Worm (Caenorhabditis elegans) whole organism, L3 larva: Measurements from ENCODE around the gene sdz-36.

Experiments
- jun-1 ChIP-seq: fragments of 150-350 bp; optimal IDR thresholded peaks from 2 replicates; lab custom pipeline; 2014; ENCODE audit warnings: missing biosample characterization, missing genetic modification reagents, missing genetic modification characterization
- nhr-11 ChIP-seq: fragments of 150-350 bp; optimal IDR thresholded peaks from 2 replicates; lab custom pipeline; 2014; ENCODE audit warnings: missing biosample characterization, missing genetic modification characterization
- nhr-237 ChIP-seq: fragments of 150-350 bp; optimal IDR thresholded peaks from 2 replicates; lab custom pipeline; 2014; ENCODE audit warnings: missing biosample characterization, missing genetic modification characterization
- nhr-76 ChIP-seq: fragments of 150-350 bp; sonication (generic microtip); optimal IDR thresholded peaks from 5 replicates; lab custom pipeline; 2014; ENCODE audit warnings: missing biosample characterization, missing genetic modification characterization

ce11 chrIV:9739001-9739400 lies 48.3 kb downstream of the sdz-36 start:
- TF ChIP-seq nhr-237 (tag; lab: Kevin White, UChicago) (no peak), nhr-76 (no peak), nhr-11 (tag; lab: Kevin White, UChicago) (no peak), jun-1 (tag; lab: Kevin White, UChicago) (no peak)
